Worm (Caenorhabditis elegans) whole organism, L2 larva: ENCODE results near the gene ubxn-4.
A peak's percentile ranks its signal among the peaks of the same experiment; 100 is the strongest.

Experiments
- C34F6.9 ChIP-seq: fragments of 150-350 bp; optimal IDR thresholded peaks from 2 replicates; lab custom pipeline; 2014; ENCODE audit warnings: missing biosample characterization, missing genetic modification characterization
- F13H6.1 ChIP-seq: sonication (generic microtip); optimal IDR thresholded peaks from 2 replicates; lab custom pipeline; 2016; ENCODE audit warnings: missing genetic modification characterization, missing compliant biosample characterization
- R02D3.7 ChIP-seq: fragments of 150-350 bp; optimal IDR thresholded peaks from 2 replicates; lab custom pipeline; 2014; ENCODE audit warnings: missing biosample characterization, missing genetic modification characterization
- Y55F3AM.14 ChIP-seq: fragments of 200-800 bp; sonication (Bioruptor generic); optimal IDR thresholded peaks from 2 replicates; lab custom pipeline; 2018; ENCODE audit warnings: mild to moderate bottlenecking, missing genetic modification characterization, missing compliant biosample characterization
- ZK546.5 ChIP-seq: sonication (generic microtip); optimal IDR thresholded peaks from 2 replicates; lab custom pipeline; 2017; ENCODE audit warnings: missing biosample characterization, missing genetic modification characterization
- aly-2 ChIP-seq: fragments of 150-350 bp; optimal IDR thresholded peaks from 2 replicates; lab custom pipeline; 2014; ENCODE audit warnings: missing biosample characterization, missing genetic modification characterization
- ama-1 ChIP-seq: fragments of 150-350 bp; optimal IDR thresholded peaks from 2 replicates; lab custom pipeline; 2018; ENCODE audit warnings: inconsistent platforms
- blmp-1 ChIP-seq: sonication (generic microtip); optimal IDR thresholded peaks from 2 replicates; lab custom pipeline; 2017; ENCODE audit warnings: missing genetic modification characterization, mild to moderate bottlenecking, missing compliant biosample characterization, antibody characterized with exemption, moderate library complexity; ENCODE audit not compliant: insufficient read depth
- ceh-16 ChIP-seq: fragments of 150-350 bp; optimal IDR thresholded peaks from 2 replicates; lab custom pipeline; 2014; ENCODE audit warnings: missing biosample characterization, missing genetic modification characterization
- ceh-82 ChIP-seq: fragments of 150-350 bp; optimal IDR thresholded peaks from 2 replicates; lab custom pipeline; 2014; ENCODE audit warnings: missing biosample characterization, missing genetic modification characterization
- crh-2 ChIP-seq: sonication (generic microtip); optimal IDR thresholded peaks from 2 replicates; lab custom pipeline; 2017; ENCODE audit warnings: missing biosample characterization, missing genetic modification characterization
- egl-27 ChIP-seq: sonication (generic microtip); optimal IDR thresholded peaks from 3 replicates; lab custom pipeline; 2017; ENCODE audit warnings: missing biosample characterization, missing genetic modification reagents, missing genetic modification characterization
- elt-1 ChIP-seq: fragments of 150-350 bp; optimal IDR thresholded peaks from 2 replicates; lab custom pipeline; 2014; ENCODE audit warnings: missing biosample characterization, missing genetic modification characterization
- elt-3 ChIP-seq: sonication (generic microtip); optimal IDR thresholded peaks from 2 replicates; lab custom pipeline; 2017; ENCODE audit warnings: missing biosample characterization, missing genetic modification characterization
- fos-1 ChIP-seq: fragments of 150-350 bp; optimal IDR thresholded peaks from 2 replicates; lab custom pipeline; 2014; ENCODE audit warnings: missing biosample characterization, missing genetic modification characterization
- lin-11 ChIP-seq: fragments of 150-350 bp; sonication (generic microtip); optimal IDR thresholded peaks from 2 replicates; lab custom pipeline; 2014; ENCODE audit warnings: missing biosample characterization, missing genetic modification characterization, inconsistent platforms, mixed read lengths
- lin-13 ChIP-seq: fragments of 150-350 bp; optimal IDR thresholded peaks from 2 replicates; lab custom pipeline; 2014; ENCODE audit warnings: missing biosample characterization, missing genetic modification reagents, missing genetic modification characterization
- lin-39 ChIP-seq: fragments of 150-350 bp; optimal IDR thresholded peaks from 2 replicates; lab custom pipeline; 2014; ENCODE audit warnings: missing biosample characterization, missing genetic modification reagents, missing genetic modification characterization
- lsy-2 ChIP-seq, 2 experiments: fragments of 150-350 bp in 1 of 2; sonication (generic microtip) in 1 of 2; optimal IDR thresholded peaks; 2 replicates each; lab custom pipeline; 2014 to 2017; ENCODE audit warnings: missing biosample characterization in 2 of 2, missing genetic modification characterization in 2 of 2
- mbf-1 ChIP-seq: sonication (generic microtip); optimal IDR thresholded peaks from 2 replicates; lab custom pipeline; 2017; ENCODE audit warnings: missing biosample characterization, missing genetic modification characterization
- mdl-1 ChIP-seq, 2 experiments: fragments of 150-350 bp in 1 of 2; sonication (generic microtip) in 1 of 2; optimal IDR thresholded peaks; 2 replicates each; lab custom pipeline; 2017; ENCODE audit warnings: missing biosample characterization in 2 of 2, missing genetic modification characterization in 2 of 2
- nhr-10 ChIP-seq: sonication (generic microtip); optimal IDR thresholded peaks from 2 replicates; lab custom pipeline; 2017; ENCODE audit warnings: missing biosample characterization, missing genetic modification characterization
- nhr-11 ChIP-seq: fragments of 150-350 bp; optimal IDR thresholded peaks from 2 replicates; lab custom pipeline; 2014; ENCODE audit warnings: missing biosample characterization, missing genetic modification characterization
- nhr-129 ChIP-seq: fragments of 150-350 bp; optimal IDR thresholded peaks from 2 replicates; lab custom pipeline; 2014; ENCODE audit warnings: missing biosample characterization, missing genetic modification characterization
- nhr-21 ChIP-seq: fragments of 150-350 bp; optimal IDR thresholded peaks from 2 replicates; lab custom pipeline; 2014; ENCODE audit warnings: missing biosample characterization, missing genetic modification characterization
- nhr-23 ChIP-seq: fragments of 150-350 bp; optimal IDR thresholded peaks from 2 replicates; lab custom pipeline; 2014; ENCODE audit warnings: missing biosample characterization, missing genetic modification reagents, missing genetic modification characterization
- nhr-6 ChIP-seq: fragments of 150-350 bp; optimal IDR thresholded peaks from 2 replicates; lab custom pipeline; 2014; ENCODE audit warnings: missing biosample characterization, missing genetic modification characterization
- nhr-77 ChIP-seq: fragments of 150-350 bp; optimal IDR thresholded peaks from 2 replicates; lab custom pipeline; 2014; ENCODE audit warnings: missing biosample characterization, missing genetic modification characterization
- skn-1 ChIP-seq: sonication (generic microtip); optimal IDR thresholded peaks from 2 replicates; lab custom pipeline; 2017; ENCODE audit warnings: missing biosample characterization, missing genetic modification characterization
- sma-3 ChIP-seq: sonication (generic microtip); optimal IDR thresholded peaks from 2 replicates; lab custom pipeline; 2016; ENCODE audit warnings: missing genetic modification reagents, missing genetic modification characterization, missing compliant biosample characterization
- sma-9 ChIP-seq, 2 experiments: fragments of 150-350 bp in 1 of 2; sonication (generic microtip) in 1 of 2; optimal IDR thresholded peaks; 2 replicates each; lab custom pipeline; 2014 to 2016; ENCODE audit warnings: missing genetic modification characterization in 2 of 2, mild to moderate bottlenecking in 1 of 2, missing biosample characterization in 1 of 2, missing compliant biosample characterization in 1 of 2, missing genetic modification reagents in 1 of 2, moderate library complexity in 1 of 2
- unc-39 ChIP-seq: fragments of 150-350 bp; optimal IDR thresholded peaks from 2 replicates; lab custom pipeline; 2014; ENCODE audit warnings: missing biosample characterization, missing genetic modification characterization
- unc-55 ChIP-seq: fragments of 150-350 bp; sonication (generic microtip); optimal IDR thresholded peaks from 3 replicates; lab custom pipeline; 2014; ENCODE audit warnings: missing biosample characterization, missing genetic modification reagents, missing genetic modification characterization
- zag-1 ChIP-seq: fragments of 150-350 bp; optimal IDR thresholded peaks from 2 replicates; lab custom pipeline; 2014; ENCODE audit warnings: missing biosample characterization, missing genetic modification characterization
- ztf-1 ChIP-seq: fragments of 200-800 bp; sonication (Bioruptor generic); conservative IDR thresholded peaks from 2 replicates; pipeline ENCODE4 v1.3.6; 2022; ENCODE audit warnings: missing genetic modification characterization, missing compliant biosample characterization

The ubxn-4 gene

ce11 chrIII:8394374-8395302 is 10.7 kb downstream of the ubxn-4 start, which contains the start of gene ZK353.10:
TSS of gene ZK353.10 (minus strand) at chrIII:8394424.
- TF ChIP-seq sma-9 (GFP tag; optimal IDR thresholded peaks at IDR 0.05; lab: Kevin White, UChicago) (no peak), sma-9 (tag; optimal IDR thresholded peaks at IDR 0.05; lab: Kevin White, UChicago) (no peak), lsy-2 (tag; optimal IDR thresholded peaks at IDR 0.05; lab: Kevin White, UChicago) (peak in 1 of 2 experiments; percentile 45), C34F6.9 (tag; lab: Kevin White, UChicago) (peak; percentile 20), fos-1 (tag; lab: Kevin White, UChicago) (no peak), unc-55 (GFP tag; lab: Kevin White, UChicago) (peak; percentile 73), mdl-1 (tag; optimal IDR thresholded peaks at IDR 0.05; lab: Kevin White, UChicago) (no peak), Y55F3AM.14 (GFP tag; lab: Kevin White, UChicago) (no peak), nhr-77 (tag; lab: Kevin White, UChicago) (no peak), nhr-21 (no peak), ceh-82 (no peak), elt-1 (no peak), ztf-1 (GFP tag; lab: Robert Waterston, UW) (no peak), ZK546.5 (tag; lab: Kevin White, UChicago) (no peak)
- TF ChIP-seq, all 48 proteins: peak for 3

ce11 chrIII:8392307-8392706 is 13.1 kb downstream of the ubxn-4 start:
- TF ChIP-seq Y55F3AM.14 (GFP tag; lab: Kevin White, UChicago) (no peak), nhr-10 (tag; lab: Kevin White, UChicago) (no peak), nhr-23 (no peak), lsy-2 (tag; optimal IDR thresholded peaks at IDR 0.05; lab: Kevin White, UChicago) (peak in 1 of 2 experiments; percentile 46), nhr-21 (no peak), F13H6.1 (peak; percentile 20), unc-55 (GFP tag; lab: Kevin White, UChicago) (peak; percentile 50), nhr-129 (tag; lab: Kevin White, UChicago) (peak; percentile 97), lin-13 (GFP tag; lab: Kevin White, UChicago) (peak; percentile 19), lin-11 (tag; lab: Kevin White, UChicago) (peak; percentile 11), zag-1 (tag; lab: Kevin White, UChicago) (peak; percentile 51), nhr-11 (tag; lab: Kevin White, UChicago) (no peak), fos-1 (tag; lab: Kevin White, UChicago) (peak; percentile 4), unc-39 (tag; lab: Kevin White, UChicago) (peak; percentile 92), C34F6.9 (tag; lab: Kevin White, UChicago) (peak; percentile 73)

- TF ChIP-seq unc-39 (tag; lab: Kevin White, UChicago) (no peak), C34F6.9 (tag; lab: Kevin White, UChicago) (no peak), sma-3 (GFP tag; lab: Kevin White, UChicago) (no peak), skn-1 (tag; lab: Kevin White, UChicago) (no peak), aly-2 (no peak), elt-1 (no peak), ceh-16 (no peak), blmp-1 (tag; lab: Kevin White, UChicago) (no peak), nhr-6 (tag; lab: Kevin White, UChicago) (no peak), mdl-1 (tag; optimal IDR thresholded peaks at IDR 0.05; lab: Kevin White, UChicago) (no peak), mbf-1 (no peak), crh-2 (no peak), egl-27 (no peak), elt-3 (no peak), nhr-23 (no peak), lin-39 (tag; lab: Kevin White, UChicago) (no peak), R02D3.7 (tag; lab: Kevin White, UChicago) (no peak), ama-1 (lab: Kevin White, UChicago) (no peak), Y55F3AM.14 (GFP tag; lab: Kevin White, UChicago) (no peak)
These were observed 15.8 kb downstream of the ubxn-4 start, which contains the start of gene ZK353.4 for ce11 chrIII:8389539-8389938. TSS of gene ZK353.4 (minus strand) at chrIII:8389639.
